Fruit fly (Drosophila melanogaster) whole organism, adult: ENCODE data around the gene CG7016.

Source experiments
- CG11617 ChIP-seq: fragments of 200-800 bp; sonication (Bioruptor generic); optimal IDR thresholded peaks from 2 replicates; lab custom pipeline; 2017; ENCODE audit warnings: mild to moderate bottlenecking, missing biosample characterization, missing genetic modification reagents, missing genetic modification characterization
- CG12768 ChIP-seq: fragments of 200-800 bp; sonication (Bioruptor generic); optimal IDR thresholded peaks from 2 replicates; lab custom pipeline; 2017; ENCODE audit warnings: missing biosample characterization, missing genetic modification characterization, mild to moderate bottlenecking, moderate library complexity, missing genetic modification reagents
- CG14711 ChIP-seq: fragments of 200-800 bp; sonication (Bioruptor generic); optimal IDR thresholded peaks from 2 replicates; lab custom pipeline; 2018; ENCODE audit warnings: missing biosample characterization, mild to moderate bottlenecking, missing genetic modification characterization, moderate library complexity
- CG1620 ChIP-seq: fragments of 200-800 bp; sonication (Bioruptor generic); optimal IDR thresholded peaks from 2 replicates; lab custom pipeline; 2016; ENCODE audit warnings: missing biosample characterization, missing genetic modification characterization
- CG33017 ChIP-seq: fragments of 200-800 bp; sonication (Bioruptor generic); optimal IDR thresholded peaks from 2 replicates; lab custom pipeline; 2018; ENCODE audit warnings: missing biosample characterization, mild to moderate bottlenecking, missing genetic modification characterization, moderate library complexity
- CG5204 ChIP-seq: fragments of 200-800 bp; sonication (Bioruptor generic); optimal IDR thresholded peaks from 2 replicates; lab custom pipeline; 2016; ENCODE audit warnings: missing biosample characterization, missing genetic modification characterization
- CG7045 ChIP-seq: fragments of 200-800 bp; sonication (Bioruptor generic); optimal IDR thresholded peaks from 2 replicates; lab custom pipeline; 2017; ENCODE audit warnings: missing biosample characterization, mild to moderate bottlenecking, missing genetic modification characterization
- CG7101 ChIP-seq: fragments of 200-800 bp; sonication (Bioruptor generic); optimal IDR thresholded peaks from 2 replicates; lab custom pipeline; 2018; ENCODE audit warnings: missing biosample characterization, mild to moderate bottlenecking, missing genetic modification characterization, moderate library complexity
- Clk ChIP-seq: fragments of 200-800 bp; sonication (Bioruptor generic); optimal IDR thresholded peaks from 2 replicates; lab custom pipeline; 2017; ENCODE audit warnings: missing biosample characterization, missing genetic modification characterization
- Crg-1 ChIP-seq: fragments of 200-800 bp; sonication (Bioruptor generic); optimal IDR thresholded peaks from 2 replicates; lab custom pipeline; 2016; ENCODE audit warnings: missing biosample characterization, missing genetic modification characterization
- Hr96 ChIP-seq: fragments of 200-800 bp; sonication (Bioruptor generic); optimal IDR thresholded peaks from 2 replicates; lab custom pipeline; 2016; ENCODE audit warnings: missing biosample characterization, missing genetic modification characterization
- Mnt ChIP-seq: fragments of 200-800 bp; sonication (Bioruptor generic); optimal IDR thresholded peaks from 2 replicates; lab custom pipeline; 2016; ENCODE audit warnings: missing biosample characterization, mild to moderate bottlenecking, missing genetic modification characterization
- bab1 ChIP-seq: fragments of 200-800 bp; sonication (Bioruptor generic); optimal IDR thresholded peaks from 3 replicates; lab custom pipeline; 2019; ENCODE audit warnings: missing biosample characterization, mild to moderate bottlenecking, missing genetic modification characterization, moderate library complexity
- cic ChIP-seq: fragments of 200-800 bp; sonication (Bioruptor generic); optimal IDR thresholded peaks from 2 replicates; lab custom pipeline; 2017; ENCODE audit warnings: missing biosample characterization, mild to moderate bottlenecking, missing genetic modification characterization, moderate library complexity
- cnc ChIP-seq, 2 experiments: fragments of >200 bp; optimal IDR thresholded peaks; 2 replicates each; lab custom pipeline; 2017
- kay ChIP-seq: fragments of 200-800 bp; sonication (Bioruptor generic); peaks from one replicate; lab custom pipeline; 2016; ENCODE audit warnings: missing biosample characterization, missing genetic modification characterization, borderline replicate concordance
- ovo ChIP-seq: fragments of 200-800 bp; sonication (Bioruptor generic); optimal IDR thresholded peaks from 2 replicates; lab custom pipeline; 2016; ENCODE audit warnings: missing biosample characterization, missing genetic modification characterization
- pad ChIP-seq: fragments of 200-800 bp; sonication (Bioruptor generic); optimal IDR thresholded peaks from 3 replicates; lab custom pipeline; 2017; ENCODE audit warnings: missing biosample characterization, missing genetic modification characterization, mild to moderate bottlenecking, moderate library complexity, missing genetic modification reagents
- tj ChIP-seq: fragments of 200-800 bp; sonication (Bioruptor generic); optimal IDR thresholded peaks from 3 replicates; lab custom pipeline; 2017; ENCODE audit warnings: missing biosample characterization, mild to moderate bottlenecking, missing genetic modification characterization, moderate library complexity
- toe ChIP-seq: fragments of 200-800 bp; sonication (Bioruptor generic); optimal IDR thresholded peaks from 2 replicates; lab custom pipeline; 2016; ENCODE audit warnings: missing biosample characterization, missing genetic modification characterization

CG7016 gene

dm6 chr3R:24857459-24857858 lies 5.3 kb upstream of the CG7016 start, which contains the start of gene CAH4:
Gene CAH4, minus strand, starts transcription at chr3R:24857559.
- TF ChIP-seq CG14711 (no peak), CG7101 (tag; lab: Kevin White, UChicago) (no peak), Mnt (GFP tag; lab: Kevin White, UChicago) (no peak), pad (GFP tag; lab: Kevin White, UChicago) (no peak), tj (GFP tag; lab: Kevin White, UChicago) (no peak), bab1 (GFP tag; lab: Kevin White, UChicago) (no peak), kay (GFP tag; lab: Kevin White, UChicago) (no peak), CG12768 (GFP tag; lab: Kevin White, UChicago) (no peak), CG5204 (GFP tag; lab: Kevin White, UChicago) (no peak), CG1620 (no peak), CG11617 (GFP tag; lab: Kevin White, UChicago) (no peak), Clk (GFP tag; lab: Kevin White, UChicago) (no peak), Crg-1 (GFP tag; lab: Kevin White, UChicago) (no peak)

DNA sequence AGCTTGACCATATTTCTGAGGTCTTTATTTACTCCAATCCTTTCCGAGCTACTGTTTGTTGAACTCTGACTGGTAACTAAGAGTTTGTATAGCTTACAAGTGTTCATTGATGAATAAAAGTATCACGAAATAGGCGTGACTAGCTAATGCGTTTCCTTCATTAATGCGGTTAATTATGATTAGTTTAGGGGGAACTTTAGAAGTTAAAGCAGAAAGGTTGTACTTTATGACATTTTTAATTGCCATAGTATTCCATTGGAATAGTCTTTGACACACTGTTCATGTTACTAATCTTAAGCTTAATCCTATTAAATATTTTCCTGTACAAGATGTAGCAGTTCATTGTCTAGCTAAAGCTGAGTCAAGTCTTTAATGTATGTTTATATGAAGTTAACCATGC lies 3.0 kb upstream of the CG7016 start, which contains the start of gene ppk22:
TSS of gene ppk22 (minus strand) at position 101 of the 400 bp plus-strand sequence.
- no peak for TF ChIP-seq CG12768 (GFP tag; lab: Kevin White, UChicago)
- no peak for TF ChIP-seq pad (GFP tag; lab: Kevin White, UChicago)
- no peak for TF ChIP-seq CG33017
- TF ChIP-seq Clk (GFP tag; lab: Kevin White, UChicago): no peak
- TF ChIP-seq Mnt (GFP tag; lab: Kevin White, UChicago): no peak
- TF ChIP-seq CG5204 (GFP tag; lab: Kevin White, UChicago): no peak
- no peak for TF ChIP-seq kay (GFP tag; lab: Kevin White, UChicago)
- TF ChIP-seq cic (GFP tag; lab: Kevin White, UChicago): no peak
- TF ChIP-seq Hr96 (GFP tag; lab: Kevin White, UChicago): no peak
- no peak for TF ChIP-seq CG7101 (tag; lab: Kevin White, UChicago)
- TF ChIP-seq cnc (optimal IDR thresholded peaks at IDR 0.05; lab: Kevin White, UChicago): no peak
- no peak for TF ChIP-seq CG1620
- TF ChIP-seq toe: no peak
- TF ChIP-seq CG14711: no peak
- TF ChIP-seq Crg-1 (GFP tag; lab: Kevin White, UChicago): no peak
- no peak for TF ChIP-seq CG7045
- TF ChIP-seq bab1 (GFP tag; lab: Kevin White, UChicago): no peak
- TF ChIP-seq tj (GFP tag; lab: Kevin White, UChicago): no peak
- TF ChIP-seq CG11617 (GFP tag; lab: Kevin White, UChicago): no peak
- no peak for TF ChIP-seq ovo (GFP tag; lab: Kevin White, UChicago)

DNA sequence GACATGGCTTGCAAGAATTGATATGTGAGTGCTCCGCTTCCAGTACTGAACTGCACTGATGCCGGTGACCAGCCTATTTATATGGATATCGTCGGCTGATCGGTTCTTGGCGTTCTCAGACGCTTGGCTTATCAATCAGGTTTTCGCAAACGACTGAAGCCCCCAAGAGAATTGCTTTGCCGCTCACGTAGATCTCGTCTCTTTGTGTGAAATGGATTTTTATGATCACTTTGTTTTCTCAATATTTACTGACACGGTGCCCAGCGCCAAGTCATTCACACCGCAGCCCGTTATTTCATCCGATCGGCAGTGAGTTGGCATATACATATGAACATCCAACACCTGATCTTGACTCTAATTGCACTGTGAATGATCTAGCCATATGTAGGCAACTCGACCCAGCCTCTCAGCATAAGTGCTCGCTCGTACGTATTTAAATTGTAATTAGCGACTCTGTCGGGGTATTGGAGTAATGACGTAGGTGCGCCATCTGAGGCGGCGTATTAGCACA lies 2.4 kb upstream of the CG7016 start, which contains the start of gene CG13639:
TSS of gene CG13639 (minus strand) at position 51 of the 511 bp plus-strand sequence.
- TF ChIP-seq cnc (optimal IDR thresholded peaks at IDR 0.05; lab: Kevin White, UChicago) (peak in 1 of 2 experiments; percentile 42), cic (GFP tag; lab: Kevin White, UChicago) (no peak), toe (no peak), ovo (GFP tag; lab: Kevin White, UChicago) (peak; percentile 48)

DNA sequence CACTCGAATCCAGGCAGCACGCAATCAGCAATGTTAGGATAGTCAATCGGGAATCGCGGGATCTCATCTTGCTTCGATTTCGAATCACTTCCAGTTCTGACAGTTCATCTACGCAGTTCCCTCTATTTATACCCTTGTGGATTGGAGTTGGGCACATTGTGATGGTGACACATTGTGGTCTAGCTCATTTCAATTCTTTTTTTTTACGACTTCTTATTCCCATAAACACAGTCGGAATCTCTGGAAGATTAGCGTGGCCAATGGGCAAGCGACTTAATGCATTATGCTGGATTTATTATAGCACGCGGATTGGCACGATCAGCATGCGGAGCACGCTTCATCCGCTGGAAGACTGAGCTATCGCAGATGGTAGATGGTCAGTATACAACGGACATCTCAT lies 666 bp upstream of the CG7016 start, which contains the start of gene CG13640:
TSS of gene CG13640 (minus strand) at position 101 of the 400 bp plus-strand sequence.
- TF ChIP-seq pad (GFP tag; lab: Kevin White, UChicago): no peak

DNA sequence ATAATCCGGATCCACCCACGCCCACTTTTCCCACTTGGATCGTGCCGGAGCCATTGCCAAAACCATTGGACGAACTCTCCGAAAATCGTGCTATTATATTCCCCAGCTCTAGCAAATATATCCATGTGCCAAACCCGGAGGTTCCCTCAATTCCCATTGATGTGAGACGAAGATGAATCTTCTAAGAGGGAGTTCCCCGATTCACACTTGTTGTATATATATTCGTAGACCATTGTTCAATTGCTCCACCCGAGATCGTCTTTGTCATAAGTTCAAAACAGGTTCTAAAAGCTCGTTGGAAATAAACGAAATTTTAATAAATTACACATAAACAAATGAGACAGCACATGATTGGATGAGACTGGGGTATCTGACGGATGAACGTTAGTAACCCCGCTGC lies 1.2 kb downstream of the CG7016 start:
- TF ChIP-seq cic (GFP tag; lab: Kevin White, UChicago) (no peak), Mnt (GFP tag; lab: Kevin White, UChicago) (no peak), Hr96 (GFP tag; lab: Kevin White, UChicago) (no peak), Clk (GFP tag; lab: Kevin White, UChicago) (no peak), kay (GFP tag; lab: Kevin White, UChicago) (no peak), CG5204 (GFP tag; lab: Kevin White, UChicago) (no peak), bab1 (GFP tag; lab: Kevin White, UChicago) (no peak), Crg-1 (GFP tag; lab: Kevin White, UChicago) (no peak), pad (GFP tag; lab: Kevin White, UChicago) (no peak), CG7101 (tag; lab: Kevin White, UChicago) (no peak), CG14711 (no peak), cnc (optimal IDR thresholded peaks at IDR 0.05; lab: Kevin White, UChicago) (no peak), toe (no peak), CG12768 (GFP tag; lab: Kevin White, UChicago) (no peak), CG11617 (GFP tag; lab: Kevin White, UChicago) (no peak), tj (GFP tag; lab: Kevin White, UChicago) (no peak), CG1620 (no peak), CG33017 (no peak)

dm6 chr3R:24864719-24865400 lies 2.1 kb downstream of the CG7016 start, which contains the start of the genes Srg1 and Elal:
Gene Srg1, minus strand, starts transcription at chr3R:24864732.
Gene Elal, plus strand, starts transcription at chr3R:24865350.
- peak; percentile 50 for TF ChIP-seq Mnt (GFP tag; lab: Kevin White, UChicago)
- TF ChIP-seq cic (GFP tag; lab: Kevin White, UChicago): peak; percentile 68
- TF ChIP-seq CG33017: peak; percentile 70
- no peak for TF ChIP-seq CG7045
- TF ChIP-seq CG11617 (GFP tag; lab: Kevin White, UChicago): peak; percentile 6
- peak; percentile 32 for TF ChIP-seq CG14711
- no peak for TF ChIP-seq ovo (GFP tag; lab: Kevin White, UChicago)
- TF ChIP-seq CG12768 (GFP tag; lab: Kevin White, UChicago): peak; percentile 16
- peak; percentile 27 for TF ChIP-seq tj (GFP tag; lab: Kevin White, UChicago)
- TF ChIP-seq Hr96 (GFP tag; lab: Kevin White, UChicago): no peak
- peak; percentile 65 for TF ChIP-seq CG7101 (tag; lab: Kevin White, UChicago)
- TF ChIP-seq kay (GFP tag; lab: Kevin White, UChicago): no peak
- TF ChIP-seq Clk (GFP tag; lab: Kevin White, UChicago): no peak
- no peak for TF ChIP-seq bab1 (GFP tag; lab: Kevin White, UChicago)
